Worm (Caenorhabditis elegans) whole organism, early embryonic: Measurements from ENCODE around the gene F26F2.4.

Source experiments
- B0310.2 ChIP-seq: sonication (generic microtip); optimal IDR thresholded peaks from 2 replicates; lab custom pipeline; 2016; ENCODE audit warnings: mild to moderate bottlenecking, missing genetic modification characterization, missing compliant biosample characterization
- ama-1 ChIP-seq: fragments of 150-350 bp; optimal IDR thresholded peaks from 2 replicates; lab custom pipeline; 2014
- ceh-13 ChIP-seq: fragments of 200-800 bp; sonication (Bioruptor generic); optimal IDR thresholded peaks from 2 replicates; lab custom pipeline; 2018; ENCODE audit warnings: mild to moderate bottlenecking, missing genetic modification characterization, missing compliant biosample characterization
- ets-7 ChIP-seq: sonication (generic microtip); optimal IDR thresholded peaks from 2 replicates; lab custom pipeline; 2016; ENCODE audit warnings: missing genotype, missing genetic modification characterization, missing compliant biosample characterization
- flt-1 ChIP-seq: fragments of 200-800 bp; sonication (Bioruptor generic); IDR thresholded peaks from 2 replicates; pipeline ENCODE4 v1.3.6; 2022; ENCODE audit warnings: missing genetic modification characterization, missing compliant biosample characterization
- hmbx-1 ChIP-seq: sonication (generic microtip); optimal IDR thresholded peaks from 2 replicates; lab custom pipeline; 2016; ENCODE audit warnings: mild to moderate bottlenecking, missing genetic modification characterization, missing compliant biosample characterization
- hmg-4 ChIP-seq: fragments of 200-800 bp; sonication (Bioruptor generic); optimal IDR thresholded peaks from 2 replicates; lab custom pipeline; 2018; ENCODE audit warnings: mild to moderate bottlenecking, missing genetic modification characterization, missing compliant biosample characterization
- pes-1 ChIP-seq: fragments of 200-800 bp; sonication (Bioruptor generic); IDR thresholded peaks from 2 replicates; pipeline ENCODE4 v1.3.6; 2022; ENCODE audit warnings: missing genetic modification reagents, missing genetic modification characterization, missing compliant biosample characterization
- scrt-1 ChIP-seq: fragments of 200-800 bp; sonication (Bioruptor generic); IDR thresholded peaks from 2 replicates; pipeline ENCODE4 v1.3.6; 2022; ENCODE audit warnings: missing genetic modification characterization, missing compliant biosample characterization
- tbx-11 ChIP-seq: fragments of 200-800 bp; sonication (Bioruptor generic); IDR thresholded peaks from 2 replicates; pipeline ENCODE4 v1.3.6; 2022; ENCODE audit warnings: missing genetic modification characterization, missing compliant biosample characterization
- tra-4 ChIP-seq: sonication (generic microtip); optimal IDR thresholded peaks from 2 replicates; lab custom pipeline; 2017; ENCODE audit warnings: missing genetic modification characterization, missing compliant biosample characterization

DNA sequence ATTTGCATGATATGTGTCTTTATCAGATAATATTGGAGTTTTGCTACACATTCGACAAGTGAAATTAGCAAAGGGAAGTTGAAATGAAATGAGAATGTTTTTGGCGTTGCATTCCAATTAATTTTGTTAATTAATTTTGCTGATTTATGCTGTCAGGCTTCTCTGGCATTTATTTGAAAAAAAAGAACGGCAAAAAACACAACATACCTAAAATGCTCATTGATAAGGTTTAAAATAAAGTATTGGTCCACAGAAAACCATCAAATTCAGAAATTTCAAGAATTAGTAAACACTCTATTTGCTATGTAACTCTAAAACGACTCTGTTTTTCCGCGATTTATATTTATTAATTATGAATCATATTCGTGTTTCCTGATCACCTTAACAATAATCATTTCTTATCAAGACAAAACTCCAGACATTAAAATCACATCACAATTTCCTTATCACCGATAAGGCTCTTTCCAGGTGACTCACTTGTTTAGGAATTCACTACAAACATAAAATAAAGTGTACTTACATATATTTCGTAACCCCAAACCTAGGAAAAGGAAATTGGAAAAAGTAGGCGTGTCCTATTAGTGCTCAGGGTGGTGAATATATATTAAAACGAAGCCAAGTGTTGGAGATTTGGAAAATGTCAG lies 43.2 kb upstream of the F26F2.4 start, which contains the start of the genes srh-166 and Y38H6C.24:
- TF ChIP-seq ama-1 (lab: Kevin White, UChicago), result no peak
- no peak for TF ChIP-seq hmbx-1
- no peak for TF ChIP-seq flt-1 (GFP tag; lab: Robert Waterston, UW)
- no peak for TF ChIP-seq scrt-1 (GFP tag; lab: Robert Waterston, UW)
- TF ChIP-seq hmg-4, result no peak
- no peak for TF ChIP-seq tbx-11
- TF ChIP-seq ceh-13 (GFP tag; lab: Kevin White, UChicago), result no peak
- TF ChIP-seq ets-7 (tag; lab: Kevin White, UChicago), result no peak
- no peak for TF ChIP-seq pes-1 (GFP tag; lab: Robert Waterston, UW)
- no peak for TF ChIP-seq B0310.2 (tag; lab: Kevin White, UChicago)
- no peak for TF ChIP-seq tra-4
